Worm (Caenorhabditis elegans): Measurements from ENCODE around the gene lys-4.

DNA sequence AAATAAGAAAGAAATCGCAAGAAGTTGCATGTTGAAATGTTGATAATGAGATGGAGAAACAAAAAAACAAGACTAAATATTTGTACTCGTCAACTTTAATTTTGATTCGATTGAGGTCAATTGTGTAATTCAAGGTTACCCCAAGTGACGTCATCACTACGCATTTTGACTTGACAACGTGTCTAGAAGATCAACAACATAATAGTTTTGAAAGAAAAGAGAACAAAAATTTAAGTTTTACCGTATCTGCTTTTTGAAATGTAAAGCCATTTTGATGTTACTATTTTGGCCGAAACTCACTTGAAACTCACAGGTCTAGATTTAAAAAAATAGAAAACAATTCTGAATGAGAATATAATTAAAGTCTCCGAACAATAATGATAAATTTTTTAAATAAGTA, 2.1 kb downstream of the lys-4 start, which contains the start of gene dsl-5:
- TF ChIP-seq nhr-76 (tag; optimal IDR thresholded peaks at IDR 0.05), result no peak
- TF ChIP-seq ceh-82 (tag; optimal IDR thresholded peaks at IDR 0.05), result no peak
- TF ChIP-seq lim-7 (GFP tag; IDR thresholded peaks at IDR 0.05), result no peak
- TF ChIP-seq nhr-77 (tag; optimal IDR thresholded peaks at IDR 0.05), result no peak
- TF ChIP-seq ceh-20 (GFP tag; IDR thresholded peaks at IDR 0.05), result no peak
- no peak for TF ChIP-seq F26F4.8 (GFP tag; conservative IDR thresholded peaks at IDR 0.05)
- TF ChIP-seq lir-3 (tag; optimal IDR thresholded peaks at IDR 0.05), result no peak
- no peak for TF ChIP-seq egl-27 (tag; optimal IDR thresholded peaks at IDR 0.05)
- no peak for TF ChIP-seq dmd-6 (GFP tag; IDR thresholded peaks at IDR 0.05)
- TF ChIP-seq D1046.2 (GFP tag; IDR thresholded peaks at IDR 0.05), result no peak
- TF ChIP-seq snpc-4 (tag; optimal IDR thresholded peaks at IDR 0.05), result no peak
- TF ChIP-seq zfp-3 (GFP tag; conservative IDR thresholded peaks at IDR 0.05), result no peak

Measured in whole organism, L4 larva.